Fruit fly (Drosophila melanogaster) whole organism: ENCODE measurements around the gene eIF3i.

ENCODE experiments used
- CG8478 ChIP-seq: fragments of >200 bp; optimal IDR thresholded peaks from 2 replicates; lab custom pipeline; 2018; ENCODE audit warnings: inconsistent platforms
- Dll ChIP-seq: fragments of >200 bp; optimal IDR thresholded peaks from 2 replicates; lab custom pipeline; 2017
- EcR ChIP-seq, 2 experiments: fragments of >200 bp; optimal IDR thresholded peaks; 2 replicates each; lab custom pipeline; 2017; ENCODE audit warnings: missing biosample characterization in 2 of 2, missing genetic modification characterization in 2 of 2, missing genetic modification reagents in 2 of 2
- pan ChIP-seq: fragments of >200 bp; optimal IDR thresholded peaks from 2 replicates; lab custom pipeline; 2017
- psq ChIP-seq: fragments of >200 bp; optimal IDR thresholded peaks from 2 replicates; lab custom pipeline; 2017
- usp ChIP-seq: fragments of >200 bp; optimal IDR thresholded peaks from 2 replicates; lab custom pipeline; 2017; ENCODE audit warnings: missing biosample characterization, missing genetic modification characterization, mixed read lengths

dm6 chr2L:4937060-4937459, 30.5 kb downstream of the eIF3i start, which contains the start of gene Sgs1:
- TF ChIP-seq CG8478 (lab: Kevin White, UChicago) (no peak), EcR (GFP tag; optimal IDR thresholded peaks at IDR 0.05; lab: Kevin White, UChicago) (no peak), psq (lab: Kevin White, UChicago) (no peak), Dll (no peak), pan (no peak), usp (GFP tag; lab: Kevin White, UChicago) (no peak)
